Worm (Caenorhabditis elegans) whole organism, L3 larva: ENCODE results near the gene str-111.

Source experiments
- ZK546.5 ChIP-seq: sonication (generic microtip); optimal IDR thresholded peaks from 2 replicates; lab custom pipeline; 2017; ENCODE audit warnings: missing biosample characterization, missing genetic modification characterization
- aly-2 ChIP-seq: fragments of 150-350 bp; optimal IDR thresholded peaks from 2 replicates; lab custom pipeline; 2014; ENCODE audit warnings: missing biosample characterization, missing genetic modification characterization
- ama-1 ChIP-seq: fragments of 150-350 bp; optimal IDR thresholded peaks from 2 replicates; lab custom pipeline; 2018
- ceh-16 ChIP-seq: sonication (generic microtip); optimal IDR thresholded peaks from 2 replicates; lab custom pipeline; 2017; ENCODE audit warnings: missing biosample characterization, missing genetic modification characterization
- ceh-28 ChIP-seq: fragments of 150-350 bp; optimal IDR thresholded peaks from 2 replicates; lab custom pipeline; 2014; ENCODE audit warnings: missing biosample characterization, missing genetic modification reagents, missing genetic modification characterization
- ceh-82 ChIP-seq: fragments of 150-350 bp; optimal IDR thresholded peaks from 2 replicates; lab custom pipeline; 2014; ENCODE audit warnings: missing biosample characterization, missing genetic modification characterization
- ceh-9 ChIP-seq: sonication (generic microtip); optimal IDR thresholded peaks from 2 replicates; lab custom pipeline; 2018; ENCODE audit warnings: missing biosample characterization, missing genetic modification characterization
- daf-12 ChIP-seq: fragments of 150-350 bp; optimal IDR thresholded peaks from 2 replicates; lab custom pipeline; 2014; ENCODE audit warnings: missing biosample characterization, missing genetic modification reagents, missing genetic modification characterization
- egl-5 ChIP-seq: fragments of 150-350 bp; optimal IDR thresholded peaks from 2 replicates; lab custom pipeline; 2017; ENCODE audit warnings: missing biosample characterization, missing genetic modification reagents, missing genetic modification characterization, inconsistent platforms
- elt-1 ChIP-seq: fragments of 150-350 bp; optimal IDR thresholded peaks from 2 replicates; lab custom pipeline; 2014; ENCODE audit warnings: missing biosample characterization, missing genetic modification characterization
- eor-1 ChIP-seq, 2 experiments: fragments of 150-350 bp; optimal IDR thresholded peaks; 2 replicates each; lab custom pipeline; 2014 to 2018; ENCODE audit warnings: missing biosample characterization in 2 of 2, missing genetic modification characterization in 2 of 2
- fkh-10 ChIP-seq: sonication (generic microtip); optimal IDR thresholded peaks from 2 replicates; lab custom pipeline; 2017; ENCODE audit warnings: missing biosample characterization, missing genetic modification reagents, missing genetic modification characterization
- fkh-2 ChIP-seq: fragments of 150-350 bp; optimal IDR thresholded peaks from 2 replicates; lab custom pipeline; 2014; ENCODE audit warnings: missing biosample characterization, missing genetic modification reagents, missing genetic modification characterization
- jun-1 ChIP-seq: fragments of 150-350 bp; optimal IDR thresholded peaks from 2 replicates; lab custom pipeline; 2014; ENCODE audit warnings: missing biosample characterization, missing genetic modification reagents, missing genetic modification characterization
- lin-15B ChIP-seq: fragments of 150-350 bp; optimal IDR thresholded peaks from 2 replicates; lab custom pipeline; 2014; ENCODE audit warnings: missing biosample characterization, missing genetic modification characterization
- lin-39 ChIP-seq: fragments of 150-350 bp; optimal IDR thresholded peaks from 2 replicates; lab custom pipeline; 2018; ENCODE audit warnings: missing biosample characterization, missing genetic modification reagents, missing genetic modification characterization
- mml-1 ChIP-seq: fragments of 150-350 bp; sonication (generic microtip); optimal IDR thresholded peaks from 3 replicates; lab custom pipeline; 2014; ENCODE audit warnings: missing biosample characterization, missing genetic modification characterization
- nfya-1 ChIP-seq: sonication (generic microtip); optimal IDR thresholded peaks from 2 replicates; lab custom pipeline; 2017; ENCODE audit warnings: missing genetic modification characterization, mild to moderate bottlenecking, missing compliant biosample characterization, antibody characterized with exemption, moderate library complexity; ENCODE audit not compliant: insufficient read depth
- nhr-11 ChIP-seq: fragments of 150-350 bp; optimal IDR thresholded peaks from 2 replicates; lab custom pipeline; 2014; ENCODE audit warnings: missing biosample characterization, missing genetic modification characterization
- nhr-12 ChIP-seq: fragments of 150-350 bp; optimal IDR thresholded peaks from 2 replicates; lab custom pipeline; 2014; ENCODE audit warnings: missing biosample characterization, missing genetic modification characterization
- nhr-23 ChIP-seq: fragments of 150-350 bp; optimal IDR thresholded peaks from 2 replicates; lab custom pipeline; 2014; ENCODE audit warnings: missing biosample characterization, missing genetic modification reagents, missing genetic modification characterization
- nhr-237 ChIP-seq: fragments of 150-350 bp; optimal IDR thresholded peaks from 2 replicates; lab custom pipeline; 2014; ENCODE audit warnings: missing biosample characterization, missing genetic modification characterization
- nhr-25 ChIP-seq: sonication (generic microtip); optimal IDR thresholded peaks from 2 replicates; lab custom pipeline; 2017; ENCODE audit warnings: missing biosample characterization, missing genetic modification characterization
- nhr-28 ChIP-seq: fragments of 150-350 bp; optimal IDR thresholded peaks from 2 replicates; lab custom pipeline; 2014; ENCODE audit warnings: missing biosample characterization, missing genetic modification characterization
- nhr-43 ChIP-seq: sonication (generic microtip); optimal IDR thresholded peaks from 2 replicates; lab custom pipeline; 2016; ENCODE audit warnings: mild to moderate bottlenecking, missing genetic modification characterization, missing compliant biosample characterization; ENCODE audit not compliant: poor library complexity, severe bottlenecking
- nhr-76 ChIP-seq: fragments of 150-350 bp; sonication (generic microtip); optimal IDR thresholded peaks from 5 replicates; lab custom pipeline; 2014; ENCODE audit warnings: missing biosample characterization, missing genetic modification characterization
- nhr-77 ChIP-seq: fragments of 150-350 bp; optimal IDR thresholded peaks from 2 replicates; lab custom pipeline; 2014; ENCODE audit warnings: missing biosample characterization, missing genetic modification characterization
- pha-4 ChIP-seq: fragments of 150-350 bp; optimal IDR thresholded peaks from 2 replicates; lab custom pipeline; 2014; ENCODE audit warnings: missing biosample characterization, missing genetic modification reagents, missing genetic modification characterization
- pqm-1 ChIP-seq: fragments of 150-350 bp; optimal IDR thresholded peaks from 2 replicates; lab custom pipeline; 2017; ENCODE audit warnings: missing biosample characterization, missing genetic modification characterization, inconsistent platforms
- sea-2 ChIP-seq: fragments of 150-350 bp; sonication (generic microtip); optimal IDR thresholded peaks from 4 replicates; lab custom pipeline; 2014; ENCODE audit warnings: missing biosample characterization, missing genetic modification reagents, missing genetic modification characterization
- skn-1 ChIP-seq: fragments of 150-350 bp; optimal IDR thresholded peaks from 2 replicates; lab custom pipeline; 2014; ENCODE audit warnings: missing biosample characterization, missing genetic modification characterization
- tbx-2 ChIP-seq: sonication (generic microtip); optimal IDR thresholded peaks from 2 replicates; lab custom pipeline; 2016; ENCODE audit warnings: mild to moderate bottlenecking, missing genetic modification characterization, missing compliant biosample characterization
- unc-39 ChIP-seq: sonication (generic microtip); optimal IDR thresholded peaks from 4 replicates; lab custom pipeline; 2017; ENCODE audit warnings: missing biosample characterization, missing genetic modification characterization
- unc-62 ChIP-seq: fragments of 150-350 bp; sonication (generic microtip); optimal IDR thresholded peaks from 4 replicates; lab custom pipeline; 2014; ENCODE audit warnings: missing biosample characterization, missing genetic modification reagents, missing genetic modification characterization
- zag-1 ChIP-seq: fragments of 150-350 bp; optimal IDR thresholded peaks from 2 replicates; lab custom pipeline; 2014; ENCODE audit warnings: missing biosample characterization, missing genetic modification characterization
- ztf-11 ChIP-seq: fragments of 150-350 bp; optimal IDR thresholded peaks from 2 replicates; lab custom pipeline; 2014; ENCODE audit warnings: missing biosample characterization, missing genetic modification characterization
- ztf-4 ChIP-seq: fragments of 150-350 bp; optimal IDR thresholded peaks from 2 replicates; lab custom pipeline; 2014; ENCODE audit warnings: missing biosample characterization, missing genetic modification characterization

str-111 gene

DNA sequence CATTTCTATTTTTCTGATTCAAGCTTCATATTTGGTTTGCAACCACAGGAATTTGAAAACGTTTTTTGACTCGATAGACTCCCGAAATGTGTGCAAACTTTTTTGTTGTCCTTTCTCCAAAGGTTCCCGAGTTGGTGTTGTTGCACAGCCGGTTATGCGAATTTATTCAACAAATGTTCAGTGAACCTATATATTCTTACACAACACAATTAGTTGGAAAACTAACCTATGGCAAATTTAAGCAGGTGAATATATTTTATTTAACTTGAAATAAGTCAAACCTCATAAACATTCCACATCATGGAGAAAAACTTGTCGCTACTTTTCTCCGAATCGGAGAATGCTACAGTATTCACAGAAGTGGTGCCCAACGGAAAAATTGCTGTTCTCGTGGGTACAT, 14.4 kb upstream of the str-111 start, which contains the start of gene srz-14:
srz-14 (plus strand) TSS at position 301 of the 400 bp plus-strand sequence.
- TF ChIP-seq nhr-28, result no peak
- TF ChIP-seq pha-4 (tag; lab: Kevin White, UChicago), result no peak
- TF ChIP-seq skn-1, result no peak
- no peak for TF ChIP-seq ZK546.5 (tag; lab: Kevin White, UChicago)
- no peak for TF ChIP-seq nfya-1 (tag; lab: Kevin White, UChicago)
- TF ChIP-seq nhr-43 (tag; lab: Kevin White, UChicago), result no peak
- no peak for TF ChIP-seq nhr-12 (tag; lab: Kevin White, UChicago)
- no peak for TF ChIP-seq nhr-11 (tag; lab: Kevin White, UChicago)
- TF ChIP-seq fkh-10, result no peak
- TF ChIP-seq ceh-82 (tag; lab: Kevin White, UChicago), result no peak
- no peak for TF ChIP-seq pqm-1

DNA sequence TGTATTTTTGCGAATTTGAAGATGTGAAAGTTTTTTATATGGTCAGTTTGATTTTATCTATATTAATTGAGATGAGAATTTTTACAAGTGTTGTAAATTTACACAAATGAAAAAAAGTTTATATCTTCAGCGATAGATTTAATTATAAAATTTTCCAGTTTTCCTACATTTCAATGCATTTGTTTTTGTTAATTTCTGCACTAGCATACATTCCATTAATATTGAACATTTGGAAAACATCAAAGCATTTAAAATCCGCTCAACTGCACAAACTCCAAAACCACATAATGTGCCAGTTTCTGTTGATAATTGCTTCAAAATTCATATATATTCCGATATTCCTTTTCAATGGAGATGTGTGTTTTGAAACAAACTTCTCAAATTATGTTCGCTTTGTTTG, 14.0 kb upstream of the str-111 start, which contains the start of gene srh-277:
srh-277 (plus strand) TSS at position 301 of the 400 bp plus-strand sequence.
- TF ChIP-seq ZK546.5 (tag; lab: Kevin White, UChicago), result no peak
- no peak for TF ChIP-seq tbx-2 (tag; lab: Kevin White, UChicago)
- no peak for TF ChIP-seq nhr-25 (tag; lab: Kevin White, UChicago)
- TF ChIP-seq fkh-10, result no peak
- TF ChIP-seq fkh-2 (tag; lab: Kevin White, UChicago), result no peak
- no peak for TF ChIP-seq ceh-9
- TF ChIP-seq nhr-11 (tag; lab: Kevin White, UChicago), result no peak
- TF ChIP-seq zag-1 (tag; lab: Kevin White, UChicago), result no peak
- no peak for TF ChIP-seq nfya-1 (tag; lab: Kevin White, UChicago)
- no peak for TF ChIP-seq nhr-43 (tag; lab: Kevin White, UChicago)
- TF ChIP-seq unc-39 (tag; lab: Kevin White, UChicago), result no peak
- TF ChIP-seq elt-1 (tag; lab: Kevin White, UChicago), result no peak

DNA sequence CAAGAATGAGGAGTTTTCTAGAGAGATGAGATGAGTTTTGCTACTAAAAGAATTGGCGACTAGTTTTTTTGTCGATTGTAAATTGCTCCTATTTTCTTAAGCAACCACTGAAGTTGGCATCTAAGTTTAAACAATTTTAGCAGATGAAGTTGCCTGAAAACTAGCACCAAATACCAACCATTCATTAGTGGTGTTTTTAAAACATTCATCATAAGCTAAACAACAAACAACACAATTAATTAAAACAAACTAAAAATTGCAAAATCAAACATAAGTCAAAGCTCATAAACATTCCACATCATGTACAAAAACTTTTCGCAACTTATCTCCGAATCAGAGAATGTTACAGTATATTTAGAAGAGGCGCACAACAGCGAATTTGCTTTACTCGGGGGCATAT, 13.2 kb upstream of the str-111 start, which contains the start of gene srz-13:
srz-13 (plus strand) TSS at position 301 of the 400 bp plus-strand sequence.
- TF ChIP-seq skn-1, result no peak
- TF ChIP-seq unc-39 (tag; lab: Kevin White, UChicago), result no peak
- no peak for TF ChIP-seq ztf-4
- no peak for TF ChIP-seq nhr-77 (tag; lab: Kevin White, UChicago)
- no peak for TF ChIP-seq ama-1 (lab: Kevin White, UChicago)
- no peak for TF ChIP-seq jun-1
- no peak for TF ChIP-seq ztf-11
- TF ChIP-seq nfya-1 (tag; lab: Kevin White, UChicago), result no peak
- no peak for TF ChIP-seq nhr-76 (tag; lab: Kevin White, UChicago)
- TF ChIP-seq eor-1 (tag; optimal IDR thresholded peaks at IDR 0.05; lab: Kevin White, UChicago), result no peak
- no peak for TF ChIP-seq nhr-237 (tag; lab: Kevin White, UChicago)
- TF ChIP-seq ceh-16, result no peak

DNA sequence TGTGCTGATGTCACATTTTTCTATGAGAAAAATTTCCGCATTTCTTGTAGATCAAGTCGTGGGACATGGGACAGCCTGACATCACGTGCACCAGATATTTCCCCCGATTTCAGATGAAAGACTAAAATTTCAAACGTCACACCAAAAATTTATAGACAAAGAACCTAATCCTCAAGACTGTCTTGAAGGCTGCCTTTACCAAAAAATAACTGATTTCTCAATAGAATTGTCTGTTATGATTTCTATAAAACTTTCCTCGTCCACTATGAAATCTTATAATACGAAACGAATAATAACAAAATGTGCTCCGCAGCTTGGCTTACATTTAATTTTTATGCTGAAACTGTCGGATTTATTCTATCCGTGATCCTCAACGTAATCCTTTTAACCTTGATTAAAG, 11.4 kb upstream of the str-111 start, which contains the start of gene str-106:
str-106 (plus strand) TSS at position 301 of the 400 bp plus-strand sequence.
- TF ChIP-seq ama-1 (lab: Kevin White, UChicago) (no peak), jun-1 (no peak), fkh-10 (no peak), ceh-16 (no peak), aly-2 (tag; lab: Kevin White, UChicago) (no peak), daf-12 (tag; lab: Kevin White, UChicago) (no peak), nhr-11 (tag; lab: Kevin White, UChicago) (no peak), lin-39 (tag; lab: Kevin White, UChicago) (no peak), nhr-25 (tag; lab: Kevin White, UChicago) (no peak), ZK546.5 (tag; lab: Kevin White, UChicago) (no peak), ztf-11 (no peak), lin-15B (tag; lab: Kevin White, UChicago) (no peak), nfya-1 (tag; lab: Kevin White, UChicago) (no peak), ztf-4 (no peak)

DNA sequence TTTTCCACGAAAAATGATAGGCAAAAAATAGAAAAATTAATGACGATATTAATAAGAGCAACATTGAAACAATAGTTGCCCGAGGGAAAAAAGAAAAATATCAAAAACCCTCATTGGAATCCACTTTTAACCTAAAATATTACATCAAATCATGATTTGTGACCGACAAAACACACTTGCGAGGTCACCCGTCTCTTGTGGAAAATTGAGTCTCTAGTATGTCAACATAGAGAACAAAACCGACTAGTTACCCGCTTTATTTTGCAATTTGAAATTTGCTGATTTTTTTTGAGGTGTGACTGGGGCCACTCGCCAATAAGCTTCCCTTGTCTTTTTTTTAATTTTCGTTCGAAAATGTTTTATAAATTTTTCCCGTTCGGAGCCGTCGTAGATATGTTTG, 6.8 kb upstream of the str-111 start, which contains the start of gene cyp-33D1:
cyp-33D1 (minus strand) TSS at position 101 of the 400 bp plus-strand sequence.
- TF ChIP-seq unc-62 (GFP tag; lab: Kevin White, UChicago) (no peak), ceh-28 (tag; lab: Kevin White, UChicago) (no peak), tbx-2 (tag; lab: Kevin White, UChicago) (no peak), nhr-23 (tag; lab: Kevin White, UChicago) (no peak), sea-2 (GFP tag; lab: Kevin White, UChicago) (no peak), eor-1 (tag; optimal IDR thresholded peaks at IDR 0.05; lab: Kevin White, UChicago) (no peak), nhr-12 (tag; lab: Kevin White, UChicago) (no peak), pqm-1 (no peak), unc-39 (tag; lab: Kevin White, UChicago) (no peak), nhr-28 (no peak), nhr-77 (tag; lab: Kevin White, UChicago) (no peak), elt-1 (tag; lab: Kevin White, UChicago) (no peak), mml-1 (tag; lab: Kevin White, UChicago) (no peak), jun-1 (no peak), fkh-10 (no peak), ztf-4 (no peak), nfya-1 (tag; lab: Kevin White, UChicago) (no peak), nhr-43 (tag; lab: Kevin White, UChicago) (no peak), egl-5 (tag; lab: Kevin White, UChicago) (no peak), pha-4 (tag; lab: Kevin White, UChicago) (no peak)
